Fruit fly (Drosophila melanogaster) whole organism, prepupa: Measurements from ENCODE around the gene scu.

Experiments used
- CG11762 ChIP-seq: fragments of 200-800 bp; sonication (Bioruptor generic); optimal IDR thresholded peaks from 3 replicates; lab custom pipeline; 2016; ENCODE audit warnings: missing biosample characterization, missing genetic modification characterization; ENCODE audit not compliant: insufficient read depth
- CG4318 ChIP-seq: fragments of 200-800 bp; sonication (Bioruptor generic); optimal IDR thresholded peaks from 3 replicates; lab custom pipeline; 2017; ENCODE audit warnings: missing biosample characterization, mild to moderate bottlenecking, missing genetic modification characterization
- CG6808 ChIP-seq: fragments of 200-800 bp; sonication (Bioruptor generic); optimal IDR thresholded peaks from 3 replicates; lab custom pipeline; 2017; ENCODE audit warnings: missing biosample characterization, missing genetic modification characterization, mild to moderate bottlenecking, moderate library complexity, missing genetic modification reagents
- CG6854 ChIP-seq: fragments of 200-800 bp; sonication (Bioruptor generic); optimal IDR thresholded peaks from 2 replicates; lab custom pipeline; 2017; ENCODE audit warnings: missing biosample characterization, mild to moderate bottlenecking, missing genetic modification characterization
- Eip93F ChIP-seq: fragments of 200-800 bp; sonication (Bioruptor generic); optimal IDR thresholded peaks from 2 replicates; lab custom pipeline; 2016; ENCODE audit warnings: missing biosample characterization, mild to moderate bottlenecking, missing genetic modification characterization

DNA sequence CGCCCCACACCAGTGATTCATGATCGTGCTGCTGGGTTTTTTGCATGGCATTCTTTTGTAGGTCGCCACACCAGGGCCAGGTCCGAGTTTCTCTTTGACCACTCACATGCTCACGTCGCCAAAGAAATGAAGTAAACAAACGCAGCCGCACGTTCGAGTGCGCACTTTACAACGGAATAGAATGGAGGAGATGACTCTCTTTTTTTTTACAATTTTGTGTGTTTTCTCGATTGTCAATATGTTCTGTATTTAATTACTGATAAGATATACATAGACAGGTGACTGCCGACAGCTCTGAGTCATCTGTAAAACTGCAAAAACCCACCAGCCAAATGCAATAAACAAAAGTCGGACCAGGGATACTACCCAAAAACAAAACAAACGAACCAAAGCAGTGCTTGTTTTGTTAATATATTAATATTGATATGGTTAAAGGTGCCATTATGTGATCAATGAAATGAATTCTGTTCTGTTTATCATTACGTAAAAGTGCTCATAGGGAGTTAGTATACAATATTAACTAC is 9.1 kb downstream of the scu start:
- TF ChIP-seq CG11762 (GFP tag; lab: Kevin White, UChicago) (no peak), CG4318 (GFP tag; lab: Kevin White, UChicago) (no peak), Eip93F (no peak), CG6808 (GFP tag; lab: Kevin White, UChicago) (no peak), CG6854 (no peak)
